Worm (Caenorhabditis elegans): ENCODE results near the gene K02F6.8.

ce11 chrII:2563973-2564372, 29.1 kb upstream of the K02F6.8 start, which contains the start of gene nep-18:
- no peak for TF ChIP-seq unc-62 (GFP tag; optimal IDR thresholded peaks at IDR 0.05)
- TF ChIP-seq drap-1 (GFP tag; optimal IDR thresholded peaks at IDR 0.05): no peak
- TF ChIP-seq nhr-237 (tag; optimal IDR thresholded peaks at IDR 0.05): no peak
- TF ChIP-seq nhr-28 (tag; optimal IDR thresholded peaks at IDR 0.05): no peak
- no peak for TF ChIP-seq pha-4 (tag; optimal IDR thresholded peaks at IDR 0.05)
- no peak for TF ChIP-seq mls-2 (tag; optimal IDR thresholded peaks at IDR 0.05)
- no peak for TF ChIP-seq nhr-76 (tag; optimal IDR thresholded peaks at IDR 0.05)
- TF ChIP-seq bed-3 (GFP tag; optimal IDR thresholded peaks at IDR 0.05): no peak
- no peak for TF ChIP-seq sem-2 (GFP tag; optimal IDR thresholded peaks at IDR 0.05)
- no peak for TF ChIP-seq blmp-1 (tag; optimal IDR thresholded peaks at IDR 0.05)
- no peak for TF ChIP-seq lsy-2 (tag; optimal IDR thresholded peaks at IDR 0.05)
- no peak for TF ChIP-seq ceh-83 (GFP tag; optimal IDR thresholded peaks at IDR 0.05)
